Fruit fly (Drosophila melanogaster) whole organism, embryonic: ENCODE data around the gene dia.

Source experiments
- Antp ChIP-seq: fragments of 200-800 bp; sonication (Bioruptor generic); optimal IDR thresholded peaks from 3 replicates; lab custom pipeline; 2016; ENCODE audit warnings: missing biosample characterization, missing genetic modification characterization
- Bgb ChIP-seq: fragments of 200-800 bp; sonication (Bioruptor generic); IDR thresholded peaks from 2 replicates; pipeline ENCODE4 v1.3.6; 2022; ENCODE audit warnings: missing biosample characterization, missing genetic modification characterization; ENCODE audit not compliant: partially characterized antibody
- CG10462 ChIP-seq: fragments of 200-800 bp; sonication (Bioruptor generic); optimal IDR thresholded peaks from 2 replicates; lab custom pipeline; 2016; ENCODE audit warnings: missing biosample characterization, missing genetic modification characterization
- CG11398 ChIP-seq: fragments of 200-800 bp; sonication (Bioruptor generic); optimal IDR thresholded peaks from 2 replicates; lab custom pipeline; 2016; ENCODE audit warnings: missing biosample characterization, missing genetic modification characterization
- CG11560 ChIP-seq: fragments of 200-800 bp; sonication (Bioruptor generic); IDR thresholded peaks from 3 replicates; pipeline ENCODE4 v1.3.6; 2022; ENCODE audit warnings: missing biosample characterization, missing genetic modification characterization
- CG12219 ChIP-seq: fragments of 200-800 bp; sonication (Bioruptor generic); optimal IDR thresholded peaks from 3 replicates; lab custom pipeline; 2018; ENCODE audit warnings: missing biosample characterization, mild to moderate bottlenecking, missing genetic modification characterization
- CG12659 ChIP-seq: fragments of 200-800 bp; sonication (Bioruptor generic); optimal IDR thresholded peaks from 3 replicates; lab custom pipeline; 2017; ENCODE audit warnings: mild to moderate bottlenecking, missing biosample characterization, missing genetic modification reagents, missing genetic modification characterization
- CG12769 ChIP-seq: fragments of 200-800 bp; sonication (Bioruptor generic); optimal IDR thresholded peaks from 2 replicates; lab custom pipeline; 2019; ENCODE audit warnings: missing biosample characterization, mild to moderate bottlenecking, missing genetic modification characterization, moderate library complexity
- CG14014 ChIP-seq: fragments of 200-800 bp; sonication (Bioruptor generic); IDR thresholded peaks from 2 replicates; pipeline ENCODE4 v1.3.6; 2022; ENCODE audit warnings: missing biosample characterization, missing genetic modification characterization
- CG14710 ChIP-seq: fragments of 200-800 bp; sonication (Bioruptor generic); optimal IDR thresholded peaks from 3 replicates; lab custom pipeline; 2019; ENCODE audit warnings: missing biosample characterization, mild to moderate bottlenecking, missing genetic modification characterization, moderate library complexity
- CG15073 ChIP-seq: fragments of 200-800 bp; sonication (Bioruptor generic); optimal IDR thresholded peaks from 2 replicates; lab custom pipeline; 2016; ENCODE audit warnings: missing biosample characterization, missing genetic modification characterization
- CG17385 ChIP-seq: fragments of 200-800 bp; sonication (Bioruptor generic); optimal IDR thresholded peaks from 3 replicates; lab custom pipeline; 2018; ENCODE audit warnings: missing biosample characterization, mild to moderate bottlenecking, missing genetic modification characterization
- CG17912 ChIP-seq: fragments of 200-800 bp; sonication (Bioruptor generic); optimal IDR thresholded peaks from 2 replicates; lab custom pipeline; 2018; ENCODE audit warnings: missing biosample characterization, mild to moderate bottlenecking, missing genetic modification characterization
- CG18619 ChIP-seq: fragments of 200-800 bp; sonication (Bioruptor generic); optimal IDR thresholded peaks from 3 replicates; lab custom pipeline; 2017; ENCODE audit warnings: missing biosample characterization, mild to moderate bottlenecking, missing genetic modification characterization
- CG2678 ChIP-seq: fragments of 200-800 bp; sonication (Bioruptor generic); optimal IDR thresholded peaks from 3 replicates; lab custom pipeline; 2019; ENCODE audit warnings: missing biosample characterization, mild to moderate bottlenecking, missing genetic modification characterization, moderate library complexity
- CG2712 ChIP-seq: fragments of 200-800 bp; optimal IDR thresholded peaks from 3 replicates; lab custom pipeline; 2019; ENCODE audit warnings: missing biosample characterization, mild to moderate bottlenecking, missing genetic modification characterization, moderate library complexity
- CG30403 ChIP-seq: fragments of 200-800 bp; sonication (Bioruptor generic); optimal IDR thresholded peaks from 3 replicates; lab custom pipeline; 2016; ENCODE audit warnings: missing biosample characterization, missing genetic modification characterization
- CG30431 ChIP-seq: fragments of 200-800 bp; sonication (Bioruptor generic); optimal IDR thresholded peaks from 2 replicates; lab custom pipeline; 2017; ENCODE audit warnings: missing biosample characterization, missing genetic modification characterization
- CG4360 ChIP-seq: fragments of 200-800 bp; sonication (Bioruptor generic); IDR thresholded peaks from 2 replicates; pipeline ENCODE4 v1.3.6; 2022; ENCODE audit warnings: missing biosample characterization, missing genetic modification characterization
- CG4820 ChIP-seq: fragments of 200-800 bp; sonication (Bioruptor generic); optimal IDR thresholded peaks from 3 replicates; lab custom pipeline; 2016; ENCODE audit warnings: missing biosample characterization, missing genetic modification characterization
- CHES-1-like ChIP-seq: fragments of 200-800 bp; sonication (Bioruptor generic); optimal IDR thresholded peaks from 2 replicates; lab custom pipeline; 2016; ENCODE audit warnings: missing biosample characterization, missing genetic modification characterization
- CkIIα-i1 ChIP-seq: fragments of 200-800 bp; sonication (Bioruptor generic); IDR thresholded peaks from 2 replicates; pipeline ENCODE4 v1.3.6; 2022; ENCODE audit warnings: missing biosample characterization, missing genetic modification characterization
- D19B ChIP-seq: fragments of 200-800 bp; sonication (Bioruptor generic); optimal IDR thresholded peaks from 2 replicates; lab custom pipeline; 2017; ENCODE audit warnings: missing biosample characterization, mild to moderate bottlenecking, missing genetic modification characterization
- Ets97D ChIP-seq: fragments of 200-800 bp; sonication (Bioruptor generic); optimal IDR thresholded peaks from 3 replicates; lab custom pipeline; 2016; ENCODE audit warnings: missing biosample characterization, missing genetic modification characterization
- H15 ChIP-seq: fragments of 200-800 bp; sonication (Bioruptor generic); IDR thresholded peaks from 3 replicates; pipeline ENCODE4 v1.3.6; 2022; ENCODE audit warnings: missing biosample characterization, missing genetic modification characterization
- Lhr ChIP-seq: fragments of 200-800 bp; sonication (Bioruptor generic); optimal IDR thresholded peaks from 3 replicates; lab custom pipeline; 2017; ENCODE audit warnings: mild to moderate bottlenecking, missing biosample characterization, missing genetic modification reagents, missing genetic modification characterization
- Lpt ChIP-seq: fragments of >200 bp; optimal IDR thresholded peaks from 2 replicates; lab custom pipeline; 2018; ENCODE audit warnings: missing biosample characterization, missing genetic modification characterization
- Oaz ChIP-seq: fragments of 200-800 bp; sonication (Bioruptor generic); IDR thresholded peaks from 2 replicates; pipeline ENCODE4 v1.3.6; 2022; ENCODE audit warnings: missing biosample characterization, missing genetic modification characterization
- Pdp1 ChIP-seq, 2 experiments: fragments of 200-800 bp; sonication (Bioruptor generic); optimal IDR thresholded peaks; 3 replicates each; lab custom pipeline; 2016; ENCODE audit warnings: missing biosample characterization in 2 of 2, missing genetic modification characterization in 2 of 2, mild to moderate bottlenecking in 1 of 2, moderate library complexity in 1 of 2
- Ravus ChIP-seq: fragments of 200-800 bp; sonication (Bioruptor generic); IDR thresholded peaks from 2 replicates; pipeline ENCODE4 v1.3.6; 2022; ENCODE audit warnings: missing biosample characterization, missing genetic modification characterization
- Spps ChIP-seq: fragments of 200-800 bp; sonication (Bioruptor generic); optimal IDR thresholded peaks from 2 replicates; lab custom pipeline; 2018; ENCODE audit warnings: missing biosample characterization, mild to moderate bottlenecking, missing genetic modification characterization
- Usf ChIP-seq: fragments of 200-800 bp; sonication (Bioruptor generic); optimal IDR thresholded peaks from 2 replicates; lab custom pipeline; 2017; ENCODE audit warnings: missing genotype, missing biosample characterization, missing genetic modification characterization
- cas ChIP-seq: fragments of 200-800 bp; sonication (Bioruptor generic); IDR thresholded peaks from 2 replicates; pipeline ENCODE4 v1.3.6; 2022; ENCODE audit warnings: missing biosample characterization, missing genetic modification characterization
- corto ChIP-seq: fragments of 200-800 bp; sonication (Bioruptor generic); optimal IDR thresholded peaks from 2 replicates; lab custom pipeline; 2016; ENCODE audit warnings: missing biosample characterization, mild to moderate bottlenecking, missing genetic modification characterization, moderate library complexity
- dati ChIP-seq: fragments of 200-800 bp; sonication (Bioruptor generic); IDR thresholded peaks from 2 replicates; pipeline ENCODE4 v1.3.6; 2022; ENCODE audit warnings: missing biosample characterization, missing genetic modification characterization
- esg ChIP-seq: fragments of 200-800 bp; sonication (Bioruptor generic); conservative IDR thresholded peaks from 2 replicates; pipeline ENCODE4 v1.3.6; 2022; ENCODE audit warnings: missing biosample characterization, missing genetic modification characterization
- eyg ChIP-seq: fragments of 200-800 bp; sonication (Bioruptor generic); optimal IDR thresholded peaks from 3 replicates; lab custom pipeline; 2016; ENCODE audit warnings: missing biosample characterization, missing genetic modification characterization
- fu2 ChIP-seq: fragments of 200-800 bp; sonication (Bioruptor generic); optimal IDR thresholded peaks from 2 replicates; lab custom pipeline; 2016; ENCODE audit warnings: missing biosample characterization, missing genetic modification characterization
- grn ChIP-seq: fragments of 200-800 bp; sonication (Bioruptor generic); optimal IDR thresholded peaks from 3 replicates; lab custom pipeline; 2017; ENCODE audit warnings: missing biosample characterization, missing genetic modification characterization
- hbn ChIP-seq: fragments of 200-800 bp; sonication (Bioruptor generic); IDR thresholded peaks from 2 replicates; pipeline ENCODE4 v1.3.6; 2022; ENCODE audit warnings: missing biosample characterization, missing genetic modification characterization; ENCODE audit not compliant: partially characterized antibody
- odd ChIP-seq: fragments of 200-800 bp; sonication (Bioruptor generic); optimal IDR thresholded peaks from 2 replicates; lab custom pipeline; 2017; ENCODE audit warnings: missing biosample characterization, mild to moderate bottlenecking, missing genetic modification characterization
- pfk ChIP-seq: fragments of 200-800 bp; sonication (Bioruptor generic); optimal IDR thresholded peaks from 2 replicates; lab custom pipeline; 2018; ENCODE audit warnings: missing biosample characterization, mild to moderate bottlenecking, missing genetic modification characterization, moderate library complexity
- salm ChIP-seq: fragments of 200-800 bp; sonication (Bioruptor generic); optimal IDR thresholded peaks from 2 replicates; lab custom pipeline; 2018; ENCODE audit warnings: missing biosample characterization, mild to moderate bottlenecking, missing genetic modification characterization
- scrt ChIP-seq: fragments of 200-800 bp; sonication (Bioruptor generic); optimal IDR thresholded peaks from 2 replicates; lab custom pipeline; 2018; ENCODE audit warnings: missing biosample characterization, mild to moderate bottlenecking, missing genetic modification characterization, moderate library complexity
- sim ChIP-seq: fragments of 200-800 bp; sonication (Bioruptor generic); IDR thresholded peaks from 2 replicates; pipeline ENCODE4 v1.3.6; 2022; ENCODE audit warnings: missing biosample characterization, missing genetic modification characterization
- tin ChIP-seq: fragments of 200-800 bp; sonication (Bioruptor generic); optimal IDR thresholded peaks from 3 replicates; lab custom pipeline; 2016; ENCODE audit warnings: missing biosample characterization, missing genetic modification characterization
- tna ChIP-seq: fragments of 200-800 bp; sonication (Bioruptor generic); IDR thresholded peaks from 2 replicates; pipeline ENCODE4 v1.3.6; 2022; ENCODE audit warnings: missing biosample characterization, missing genetic modification characterization; ENCODE audit not compliant: partially characterized antibody
- toy ChIP-seq: fragments of 200-800 bp; sonication (Bioruptor generic); IDR thresholded peaks from 2 replicates; pipeline ENCODE4 v1.3.6; 2022; ENCODE audit warnings: missing biosample characterization, missing genetic modification characterization
- tx ChIP-seq: fragments of 200-800 bp; sonication (Bioruptor generic); optimal IDR thresholded peaks from 2 replicates; lab custom pipeline; 2016; ENCODE audit warnings: missing biosample characterization, missing genetic modification characterization
- vvl ChIP-seq: fragments of 200-800 bp; sonication (Bioruptor generic); IDR thresholded peaks from 2 replicates; pipeline ENCODE4 v1.3.6; 2022; ENCODE audit warnings: missing biosample characterization, missing genetic modification characterization
- zfh2 ChIP-seq: fragments of 200-800 bp; sonication (Bioruptor generic); optimal IDR thresholded peaks from 2 replicates; lab custom pipeline; 2016; ENCODE audit warnings: missing biosample characterization, missing genetic modification characterization

dia gene

DNA sequence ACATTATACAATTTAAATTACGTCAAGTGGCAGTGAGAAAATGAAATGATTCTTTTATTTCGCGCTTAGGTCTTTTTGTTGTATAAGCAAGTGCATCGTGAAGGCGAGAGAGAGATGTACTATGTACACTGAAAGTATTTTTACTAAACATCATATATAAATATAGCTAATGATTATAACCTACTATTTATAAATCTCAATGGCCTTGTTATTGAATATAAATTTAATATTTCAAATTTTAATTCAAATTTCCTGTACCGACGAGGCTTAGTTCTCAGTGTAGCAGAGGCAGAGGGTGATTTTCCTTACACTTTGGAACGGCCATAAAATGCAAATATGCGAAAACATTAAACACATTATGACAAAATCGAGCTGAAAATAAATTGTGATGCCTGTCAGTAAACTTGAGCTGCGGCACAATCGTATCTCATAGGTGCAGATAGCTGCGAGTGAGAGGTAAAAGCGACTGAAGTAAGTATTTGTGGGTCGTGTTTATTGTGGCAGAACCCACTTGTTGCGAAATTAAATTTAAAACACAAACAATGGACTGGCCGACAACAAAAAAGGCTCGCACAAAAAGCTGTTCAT lies 4.1 kb downstream of the dia start (continued):
- TF ChIP-seq CG12219 (GFP tag; lab: Kevin White, UChicago) (no peak), tx (GFP tag; lab: Kevin White, UChicago) (no peak), tna (no peak), fu2 (GFP tag; lab: Kevin White, UChicago) (no peak), CG10462 (GFP tag; lab: Kevin White, UChicago) (no peak), Bgb (GFP tag; lab: Robert Waterston, UW) (no peak), CG14710 (tag; lab: Kevin White, UChicago) (peak; percentile 48), CkIIα-i1 (GFP tag; lab: Robert Waterston, UW) (no peak), CG14014 (GFP tag; lab: Robert Waterston, UW) (0 out of 2 replicates have a peak, but pooled peaks have one; percentile 37), CG30403 (GFP tag; lab: Kevin White, UChicago) (peak; percentile 44), grn (no peak), CG4820 (GFP tag; lab: Kevin White, UChicago) (peak; percentile 27), Ravus (no peak), eyg (GFP tag; lab: Kevin White, UChicago) (no peak), Spps (tag; lab: Kevin White, UChicago) (no peak), pfk (no peak), hbn (GFP tag; lab: Robert Waterston, UW) (no peak), CG2712 (tag; lab: Kevin White, UChicago) (peak; percentile 65), cas (GFP tag; lab: Robert Waterston, UW) (no peak), CG2678 (tag; lab: Kevin White, UChicago) (peak; percentile 56), toy (GFP tag; lab: Robert Waterston, UW) (no peak), salm (tag; lab: Kevin White, UChicago) (no peak), sim (no peak), Ets97D (GFP tag; lab: Kevin White, UChicago) (no peak), CG17385 (GFP tag; lab: Kevin White, UChicago) (peak; percentile 10), Usf (GFP tag; lab: Kevin White, UChicago) (no peak), CG4360 (GFP tag; lab: Robert Waterston, UW) (no peak), CG12769 (tag; lab: Kevin White, UChicago) (no peak), odd (GFP tag; lab: Kevin White, UChicago) (peak; percentile 2), vvl (peak; percentile 78), Lhr (GFP tag; lab: Kevin White, UChicago) (no peak), CHES-1-like (GFP tag; lab: Kevin White, UChicago) (no peak), Lpt (GFP tag; lab: Kevin White, UChicago) (no peak), corto (no peak), scrt (no peak), CG17912 (GFP tag; lab: Kevin White, UChicago) (no peak), tin (GFP tag; lab: Kevin White, UChicago) (peak; percentile 20), Antp (no peak), CG11560 (no peak), D19B (peak; percentile 1), dati (GFP tag; lab: Robert Waterston, UW) (no peak), Oaz (GFP tag; lab: Robert Waterston, UW) (no peak), H15 (GFP tag; lab: Robert Waterston, UW) (no peak), esg (peak; percentile 46), Pdp1 (GFP tag; optimal IDR thresholded peaks at IDR 0.05; lab: Kevin White, UChicago) (peak in 1 of 2 experiments; percentile 55), CG15073 (GFP tag; lab: Kevin White, UChicago) (no peak), zfh2 (GFP tag; lab: Kevin White, UChicago) (no peak), CG18619 (GFP tag; lab: Kevin White, UChicago) (no peak), CG11398 (GFP tag; lab: Kevin White, UChicago) (no peak), CG30431 (peak; percentile 23), CG12659 (peak; percentile 32)
